Fruit fly (Drosophila melanogaster) whole organism: ENCODE data around the gene GILT2.

Experiments
- CG8478 ChIP-seq: fragments of >200 bp; optimal IDR thresholded peaks from 2 replicates; lab custom pipeline; 2018; ENCODE audit warnings: inconsistent platforms
- Dll ChIP-seq: fragments of >200 bp; optimal IDR thresholded peaks from 2 replicates; lab custom pipeline; 2017
- EcR ChIP-seq, 2 experiments: fragments of >200 bp; optimal IDR thresholded peaks; 2 replicates each; lab custom pipeline; 2017; ENCODE audit warnings: missing biosample characterization in 2 of 2, missing genetic modification characterization in 2 of 2, missing genetic modification reagents in 2 of 2
- pan ChIP-seq: fragments of >200 bp; optimal IDR thresholded peaks from 2 replicates; lab custom pipeline; 2017
- psq ChIP-seq: fragments of >200 bp; optimal IDR thresholded peaks from 2 replicates; lab custom pipeline; 2017
- usp ChIP-seq: fragments of >200 bp; optimal IDR thresholded peaks from 2 replicates; lab custom pipeline; 2017; ENCODE audit warnings: missing biosample characterization, missing genetic modification characterization, mixed read lengths

dm6 chr3R:23682203-23682602, 3.5 kb downstream of the GILT2 start, which contains the start of gene CG16710:
- TF ChIP-seq psq (lab: Kevin White, UChicago) = no peak
- no peak for TF ChIP-seq pan
- TF ChIP-seq CG8478 (lab: Kevin White, UChicago) = no peak
- no peak for TF ChIP-seq EcR (GFP tag; optimal IDR thresholded peaks at IDR 0.05; lab: Kevin White, UChicago)
- TF ChIP-seq usp (GFP tag; lab: Kevin White, UChicago) = no peak
- TF ChIP-seq Dll = no peak
